Worm (Caenorhabditis elegans): ENCODE data around the gene F13D2.1.

F13D2.1 gene

DNA sequence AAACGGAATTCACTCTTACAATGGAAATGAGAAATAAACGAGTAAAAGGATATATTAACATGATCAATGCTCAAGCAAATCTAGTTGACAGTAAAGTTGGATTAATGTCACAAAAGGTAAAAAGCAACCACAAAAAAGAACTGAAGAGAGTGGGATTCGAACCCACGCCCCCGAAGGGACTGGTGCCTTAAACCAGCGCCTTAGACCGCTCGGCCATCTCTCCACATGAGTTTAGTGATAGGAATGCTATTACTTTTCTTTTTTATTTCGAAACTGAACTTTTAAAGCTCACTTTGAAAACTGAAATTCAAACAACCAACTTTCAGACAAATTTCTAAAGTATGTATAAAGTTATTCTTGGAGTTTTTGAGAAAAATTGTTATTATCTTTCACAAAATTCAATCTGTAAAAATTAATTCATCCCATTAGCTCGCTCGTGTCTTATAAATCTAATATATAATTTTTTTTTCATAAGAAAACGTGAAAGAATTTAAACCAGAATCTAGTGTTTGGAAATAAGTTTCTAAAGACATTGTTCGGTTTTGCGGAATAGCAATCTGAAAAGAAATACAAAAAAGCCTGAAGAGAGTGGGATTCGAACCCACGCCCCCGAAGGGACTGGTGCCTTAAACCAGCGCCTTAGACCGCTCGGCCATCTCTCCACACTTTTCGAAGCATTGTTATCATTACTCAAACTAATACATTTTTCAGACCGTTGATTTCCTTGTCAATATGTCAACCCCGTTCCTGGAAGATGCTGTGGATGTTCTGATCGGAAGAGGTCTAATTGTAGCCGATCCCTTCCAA lies 26.4 kb downstream of the F13D2.1 start:
- TF ChIP-seq mep-1 (tag; optimal IDR thresholded peaks at IDR 0.05) (no peak), unc-62 (GFP tag; optimal IDR thresholded peaks at IDR 0.05) (no peak), nhr-28 (tag; optimal IDR thresholded peaks at IDR 0.05) (no peak), efl-3 (GFP tag; optimal IDR thresholded peaks at IDR 0.05) (no peak), hlh-4 (tag; optimal IDR thresholded peaks at IDR 0.05) (no peak), aha-1 (tag; optimal IDR thresholded peaks at IDR 0.05) (no peak), ceh-82 (tag; optimal IDR thresholded peaks at IDR 0.05) (no peak), sptf-1 (tag; optimal IDR thresholded peaks at IDR 0.05) (no peak), lin-39 (tag; optimal IDR thresholded peaks at IDR 0.05) (no peak), ama-1 (optimal IDR thresholded peaks at IDR 0.05) (no peak), lin-14 (GFP tag; optimal IDR thresholded peaks at IDR 0.05) (no peak), skn-1 (tag; optimal IDR thresholded peaks at IDR 0.05) (no peak), vab-15 (tag; optimal IDR thresholded peaks at IDR 0.05) (no peak), aly-2 (tag; optimal IDR thresholded peaks at IDR 0.05) (no peak), nhr-47 (tag; optimal IDR thresholded peaks at IDR 0.05) (no peak), nhr-77 (tag; optimal IDR thresholded peaks at IDR 0.05) (no peak), fkh-10 (GFP tag; optimal IDR thresholded peaks at IDR 0.05) (no peak)

ce11 chrX:11160537-11160936 lies 28.9 kb downstream of the F13D2.1 start, which contains the start of gene C05C9.1:
C05C9.1 (plus strand) TSS chrX:11160837.
- no peak for TF ChIP-seq lsy-2 (tag; optimal IDR thresholded peaks at IDR 0.05)
- TF ChIP-seq rnt-1 (tag; optimal IDR thresholded peaks at IDR 0.05): no peak
- TF ChIP-seq hlh-17 (GFP tag; optimal IDR thresholded peaks at IDR 0.05; ENCODE audit: borderline replicate concordance): no peak
- no peak for TF ChIP-seq nhr-12 (tag; optimal IDR thresholded peaks at IDR 0.05)
- no peak for TF ChIP-seq hlh-4 (tag; optimal IDR thresholded peaks at IDR 0.05)
- no peak for TF ChIP-seq nhr-77 (tag; optimal IDR thresholded peaks at IDR 0.05)
- no peak for TF ChIP-seq ets-5 (GFP tag; IDR thresholded peaks at IDR 0.05)
- no peak for TF ChIP-seq efl-3 (GFP tag; optimal IDR thresholded peaks at IDR 0.05)
- no peak for TF ChIP-seq lin-35 (GFP tag; optimal IDR thresholded peaks at IDR 0.05)

- TF ChIP-seq nhr-20 (tag; optimal IDR thresholded peaks at IDR 0.05) (no peak), vab-15 (tag; optimal IDR thresholded peaks at IDR 0.05) (no peak), egl-13 (tag; optimal IDR thresholded peaks at IDR 0.05) (no peak), nhr-71 (tag; optimal IDR thresholded peaks at IDR 0.05) (no peak), nhr-90 (tag; optimal IDR thresholded peaks at IDR 0.05; ENCODE audit: poor library complexity) (no peak), mep-1 (tag; optimal IDR thresholded peaks at IDR 0.05) (no peak), pag-3 (tag; optimal IDR thresholded peaks at IDR 0.05; ENCODE audit: borderline replicate concordance, insufficient read depth) (no peak), unc-62 (GFP tag; optimal IDR thresholded peaks at IDR 0.05) (no peak), aha-1 (tag; optimal IDR thresholded peaks at IDR 0.05) (no peak), fkh-10 (GFP tag; optimal IDR thresholded peaks at IDR 0.05) (no peak), tlp-1 (tag; optimal IDR thresholded peaks at IDR 0.05) (no peak)
Measured at ce11 chrX:11152720-11153119, 36.7 kb downstream of the F13D2.1 start, which contains the start of the genes C05C9.3 and C05C9.2. C05C9.3 (minus strand) TSS chrX:11152820. C05C9.2 (plus strand) TSS chrX:11153065.

- TF ChIP-seq dsc-1 (tag; optimal IDR thresholded peaks at IDR 0.05): peak; percentile 56
- peak; percentile 34 for TF ChIP-seq pax-3 (tag; optimal IDR thresholded peaks at IDR 0.05)
- TF ChIP-seq lin-13 (GFP tag; optimal IDR thresholded peaks at IDR 0.05): no peak
- TF ChIP-seq nhr-11 (tag; optimal IDR thresholded peaks at IDR 0.05): peak; percentile 52
- TF ChIP-seq ceh-82 (tag; optimal IDR thresholded peaks at IDR 0.05): no peak
- no peak for TF ChIP-seq dpl-1 (GFP tag; optimal IDR thresholded peaks at IDR 0.05)
- TF ChIP-seq lin-15B (tag; optimal IDR thresholded peaks at IDR 0.05): no peak
- no peak for TF ChIP-seq lin-39 (tag; optimal IDR thresholded peaks at IDR 0.05)
- peak; percentile 54 for TF ChIP-seq fkh-8 (tag; optimal IDR thresholded peaks at IDR 0.05)
- no peak for TF ChIP-seq pag-3 (tag; optimal IDR thresholded peaks at IDR 0.05; ENCODE audit: borderline replicate concordance, insufficient read depth)
Measured at ce11 chrX:11151494-11151893, 37.9 kb downstream of the F13D2.1 start.

All from whole organism, L1 larva.